Fruit fly (Drosophila melanogaster) whole organism, embryonic: ENCODE data around the gene vib.

Experiments
- ATbp ChIP-seq: fragments of 200-800 bp; sonication (Bioruptor generic); optimal IDR thresholded peaks from 2 replicates; lab custom pipeline; 2017; ENCODE audit warnings: missing biosample characterization, mild to moderate bottlenecking, missing genetic modification characterization, missing genetic modification reagents
- Asciz ChIP-seq: fragments of 200-800 bp; sonication (Bioruptor generic); optimal IDR thresholded peaks from 2 replicates; lab custom pipeline; 2017; ENCODE audit warnings: missing biosample characterization, mild to moderate bottlenecking, missing genetic modification characterization, missing genetic modification reagents
- C15 ChIP-seq: fragments of 200-800 bp; sonication (Bioruptor generic); IDR thresholded peaks from 3 replicates; pipeline ENCODE4 v1.3.6; 2022; ENCODE audit warnings: missing biosample characterization, missing genetic modification characterization
- CG11093 ChIP-seq: fragments of 200-800 bp; sonication (Bioruptor generic); IDR thresholded peaks from 3 replicates; pipeline ENCODE4 v1.3.6; 2022; ENCODE audit warnings: missing biosample characterization, missing genetic modification characterization
- CG11696 ChIP-seq: fragments of 200-800 bp; sonication (Bioruptor generic); IDR thresholded peaks from 2 replicates; pipeline ENCODE4 v1.3.6; 2022; ENCODE audit warnings: missing biosample characterization, missing genetic modification characterization
- CG12391 ChIP-seq: fragments of 200-800 bp; sonication (Bioruptor generic); optimal IDR thresholded peaks from 3 replicates; lab custom pipeline; 2018; ENCODE audit warnings: missing biosample characterization, mild to moderate bottlenecking, missing genetic modification characterization, moderate library complexity
- CG12769 ChIP-seq: fragments of 200-800 bp; sonication (Bioruptor generic); optimal IDR thresholded peaks from 2 replicates; lab custom pipeline; 2019; ENCODE audit warnings: missing biosample characterization, mild to moderate bottlenecking, missing genetic modification characterization, moderate library complexity
- CG13287 ChIP-seq: fragments of 200-800 bp; sonication (Bioruptor generic); IDR thresholded peaks from 2 replicates; pipeline ENCODE4 v1.3.6; 2022; ENCODE audit warnings: missing biosample characterization, missing genetic modification characterization; ENCODE audit not compliant: partially characterized antibody
- CG15269 ChIP-seq: fragments of 200-800 bp; sonication (Bioruptor generic); optimal IDR thresholded peaks from 2 replicates; lab custom pipeline; 2018; ENCODE audit warnings: missing biosample characterization, mild to moderate bottlenecking, missing genetic modification characterization, moderate library complexity
- CG15479 ChIP-seq: fragments of 200-800 bp; sonication (Bioruptor generic); optimal IDR thresholded peaks from 3 replicates; lab custom pipeline; 2019; ENCODE audit warnings: missing biosample characterization, mild to moderate bottlenecking, missing genetic modification characterization, moderate library complexity
- CG15696 ChIP-seq: fragments of 200-800 bp; sonication (Bioruptor generic); optimal IDR thresholded peaks from 2 replicates; lab custom pipeline; 2019; ENCODE audit warnings: missing biosample characterization, mild to moderate bottlenecking, missing genetic modification characterization, moderate library complexity
- CG17568 ChIP-seq: fragments of 200-800 bp; sonication (Bioruptor generic); optimal IDR thresholded peaks from 2 replicates; lab custom pipeline; 2018; ENCODE audit warnings: missing biosample characterization, mild to moderate bottlenecking, missing genetic modification characterization, moderate library complexity
- CG18011 ChIP-seq: fragments of 200-800 bp; sonication (Bioruptor generic); optimal IDR thresholded peaks from 2 replicates; lab custom pipeline; 2017; ENCODE audit warnings: missing biosample characterization, missing genetic modification characterization, mild to moderate bottlenecking, moderate library complexity, missing genotype
- CG18599 ChIP-seq: fragments of 200-800 bp; sonication (Bioruptor generic); optimal IDR thresholded peaks from 3 replicates; lab custom pipeline; 2017; ENCODE audit warnings: missing biosample characterization, missing genetic modification characterization, mild to moderate bottlenecking, moderate library complexity, missing genetic modification reagents
- CG2199 ChIP-seq: fragments of 200-800 bp; sonication (Bioruptor generic); IDR thresholded peaks from 3 replicates; pipeline ENCODE4 v1.3.6; 2022; ENCODE audit warnings: missing biosample characterization, missing genetic modification characterization
- CG32772 ChIP-seq: fragments of 200-800 bp; sonication (Bioruptor generic); IDR thresholded peaks from 2 replicates; pipeline ENCODE4 v1.3.6; 2022; ENCODE audit warnings: missing biosample characterization, missing genetic modification characterization
- CG34422 ChIP-seq: fragments of 200-800 bp; sonication (Bioruptor generic); IDR thresholded peaks from 3 replicates; pipeline ENCODE4 v1.3.6; 2022; ENCODE audit warnings: missing biosample characterization, missing genetic modification characterization
- CG4707 ChIP-seq: fragments of 200-800 bp; sonication (Bioruptor generic); optimal IDR thresholded peaks from 2 replicates; lab custom pipeline; 2018; ENCODE audit warnings: missing biosample characterization, mild to moderate bottlenecking, missing genetic modification characterization, moderate library complexity
- CG6254 ChIP-seq: fragments of 200-800 bp; sonication (Bioruptor generic); optimal IDR thresholded peaks from 3 replicates; lab custom pipeline; 2017; ENCODE audit warnings: mild to moderate bottlenecking, missing biosample characterization, missing genetic modification reagents, missing genetic modification characterization
- CG7786 ChIP-seq: fragments of 200-800 bp; sonication (Bioruptor generic); optimal IDR thresholded peaks from 2 replicates; lab custom pipeline; 2016; ENCODE audit warnings: missing biosample characterization, missing genetic modification characterization
- Fer3 ChIP-seq: fragments of 200-800 bp; sonication (Bioruptor generic); optimal IDR thresholded peaks from 2 replicates; lab custom pipeline; 2018; ENCODE audit warnings: missing biosample characterization, mild to moderate bottlenecking, missing genetic modification characterization, moderate library complexity
- H2.0 ChIP-seq: fragments of 200-800 bp; sonication (Bioruptor generic); IDR thresholded peaks from 2 replicates; pipeline ENCODE4 v1.3.6; 2022; ENCODE audit warnings: missing biosample characterization, missing genetic modification characterization
- Nf-YB ChIP-seq: fragments of 200-800 bp; sonication (Bioruptor generic); optimal IDR thresholded peaks from 3 replicates; lab custom pipeline; 2019; ENCODE audit warnings: missing biosample characterization, mild to moderate bottlenecking, missing genetic modification characterization, moderate library complexity
- Spps ChIP-seq: fragments of 200-800 bp; sonication (Bioruptor generic); optimal IDR thresholded peaks from 2 replicates; lab custom pipeline; 2018; ENCODE audit warnings: missing biosample characterization, mild to moderate bottlenecking, missing genetic modification characterization
- TFAM ChIP-seq: fragments of 200-800 bp; sonication (Bioruptor generic); optimal IDR thresholded peaks from 2 replicates; lab custom pipeline; 2017; ENCODE audit warnings: missing biosample characterization, missing genetic modification characterization, inconsistent platforms
- ac ChIP-seq: fragments of 200-800 bp; sonication (Bioruptor generic); optimal IDR thresholded peaks from 3 replicates; lab custom pipeline; 2017; ENCODE audit warnings: missing biosample characterization, mild to moderate bottlenecking, missing genetic modification characterization
- al ChIP-seq: fragments of 200-800 bp; sonication (Bioruptor generic); IDR thresholded peaks from 2 replicates; pipeline ENCODE4 v1.3.6; 2022; ENCODE audit warnings: missing biosample characterization, missing genetic modification characterization
- ash1 ChIP-seq: fragments of 200-800 bp; sonication (Bioruptor generic); optimal IDR thresholded peaks from 2 replicates; lab custom pipeline; 2018; ENCODE audit warnings: missing biosample characterization, mild to moderate bottlenecking, missing genetic modification characterization
- dan ChIP-seq: fragments of 200-800 bp; sonication (Bioruptor generic); IDR thresholded peaks from 2 replicates; pipeline ENCODE4 v1.3.6; 2022; ENCODE audit warnings: missing biosample characterization, missing genetic modification characterization
- dmrt11E ChIP-seq: fragments of 200-800 bp; sonication (Bioruptor generic); optimal IDR thresholded peaks from 3 replicates; lab custom pipeline; 2018; ENCODE audit warnings: missing biosample characterization, mild to moderate bottlenecking, missing genetic modification characterization, moderate library complexity
- fd102C ChIP-seq: fragments of 200-800 bp; sonication (Bioruptor generic); optimal IDR thresholded peaks from 2 replicates; lab custom pipeline; 2018; ENCODE audit warnings: missing biosample characterization, mild to moderate bottlenecking, missing genetic modification characterization, moderate library complexity
- gce ChIP-seq: fragments of 200-800 bp; sonication (Bioruptor generic); IDR thresholded peaks from 3 replicates; pipeline ENCODE4 v1.3.6; 2022; ENCODE audit warnings: missing biosample characterization, missing genetic modification characterization
- hbn ChIP-seq: fragments of 200-800 bp; sonication (Bioruptor generic); IDR thresholded peaks from 2 replicates; pipeline ENCODE4 v1.3.6; 2022; ENCODE audit warnings: missing biosample characterization, missing genetic modification characterization; ENCODE audit not compliant: partially characterized antibody
- kah ChIP-seq: fragments of 200-800 bp; sonication (Bioruptor generic); optimal IDR thresholded peaks from 2 replicates; lab custom pipeline; 2018; ENCODE audit warnings: missing biosample characterization, mild to moderate bottlenecking, missing genetic modification characterization
- lilli ChIP-seq: fragments of 200-800 bp; sonication (Bioruptor generic); optimal IDR thresholded peaks from 3 replicates; lab custom pipeline; 2016; ENCODE audit warnings: missing biosample characterization, missing genetic modification characterization
- mirr ChIP-seq: fragments of 200-800 bp; sonication (Bioruptor generic); optimal IDR thresholded peaks from 3 replicates; lab custom pipeline; 2018; ENCODE audit warnings: missing biosample characterization, mild to moderate bottlenecking, missing genetic modification characterization
- otp ChIP-seq: fragments of 200-800 bp; sonication (Bioruptor generic); IDR thresholded peaks from 3 replicates; pipeline ENCODE4, ENCODE4 v1.3.6; 2022; ENCODE audit warnings: missing biosample characterization, missing genetic modification characterization
- pan ChIP-seq, 4 experiments: fragments of >200 bp in 3 of 4; fragments of 200-800 bp in 1 of 4; sonication (Bioruptor generic) in 1 of 4; optimal IDR thresholded peaks in 3 of 4; IDR thresholded peaks in 1 of 4; 2 replicates each; pipeline versions ENCODE4 v1.3.6 to Lab custom; 2017 to 2022; ENCODE audit warnings: missing biosample characterization in 2 of 4, missing genetic modification characterization in 2 of 4, mixed read lengths in 1 of 4
- pros ChIP-seq: fragments of 200-800 bp; sonication (Bioruptor generic); optimal IDR thresholded peaks from 3 replicates; lab custom pipeline; 2019; ENCODE audit warnings: missing biosample characterization, mild to moderate bottlenecking, missing genetic modification characterization, moderate library complexity
- pzg ChIP-seq: fragments of 200-800 bp; sonication (Bioruptor generic); optimal IDR thresholded peaks from 3 replicates; lab custom pipeline; 2018; ENCODE audit warnings: missing biosample characterization, mild to moderate bottlenecking, missing genetic modification characterization, moderate library complexity
- ranshi ChIP-seq: fragments of 200-800 bp; sonication (Bioruptor generic); IDR thresholded peaks from 2 replicates; pipeline ENCODE4 v1.3.6; 2022; ENCODE audit warnings: missing biosample characterization, missing genetic modification characterization
- repo ChIP-seq: fragments of 200-800 bp; sonication (Bioruptor generic); optimal IDR thresholded peaks from 2 replicates; lab custom pipeline; 2016; ENCODE audit warnings: missing biosample characterization, missing genetic modification characterization
- scrt ChIP-seq: fragments of 200-800 bp; sonication (Bioruptor generic); optimal IDR thresholded peaks from 2 replicates; lab custom pipeline; 2018; ENCODE audit warnings: missing biosample characterization, mild to moderate bottlenecking, missing genetic modification characterization, moderate library complexity
- sens ChIP-seq: fragments of 200-800 bp; sonication (Bioruptor generic); peaks from one replicate; lab custom pipeline; 2016; ENCODE audit warnings: missing biosample characterization, missing genetic modification characterization
- sob ChIP-seq: fragments of 200-800 bp; sonication (Bioruptor generic); IDR thresholded peaks from 2 replicates; pipeline ENCODE4 v1.3.6; 2022; ENCODE audit warnings: missing biosample characterization, missing genetic modification characterization
- tgo ChIP-seq: fragments of 200-800 bp; sonication (Bioruptor generic); IDR thresholded peaks from 3 replicates; pipeline ENCODE4 v1.3.6; 2022; ENCODE audit warnings: missing biosample characterization, missing genetic modification characterization
- toy ChIP-seq: fragments of 200-800 bp; sonication (Bioruptor generic); IDR thresholded peaks from 2 replicates; pipeline ENCODE4 v1.3.6; 2022; ENCODE audit warnings: missing biosample characterization, missing genetic modification characterization
- yki ChIP-seq: fragments of >200 bp; optimal IDR thresholded peaks from 3 replicates; lab custom pipeline; 2018

The vib gene

dm6 chr3R:19248036-19248435 is 21.6 kb upstream of the vib start, which contains the start of gene CG5217:
Gene CG5217, minus strand, starts transcription at chr3R:19248136.
- TF ChIP-seq kah (GFP tag; lab: Kevin White, UChicago): no peak

DNA sequence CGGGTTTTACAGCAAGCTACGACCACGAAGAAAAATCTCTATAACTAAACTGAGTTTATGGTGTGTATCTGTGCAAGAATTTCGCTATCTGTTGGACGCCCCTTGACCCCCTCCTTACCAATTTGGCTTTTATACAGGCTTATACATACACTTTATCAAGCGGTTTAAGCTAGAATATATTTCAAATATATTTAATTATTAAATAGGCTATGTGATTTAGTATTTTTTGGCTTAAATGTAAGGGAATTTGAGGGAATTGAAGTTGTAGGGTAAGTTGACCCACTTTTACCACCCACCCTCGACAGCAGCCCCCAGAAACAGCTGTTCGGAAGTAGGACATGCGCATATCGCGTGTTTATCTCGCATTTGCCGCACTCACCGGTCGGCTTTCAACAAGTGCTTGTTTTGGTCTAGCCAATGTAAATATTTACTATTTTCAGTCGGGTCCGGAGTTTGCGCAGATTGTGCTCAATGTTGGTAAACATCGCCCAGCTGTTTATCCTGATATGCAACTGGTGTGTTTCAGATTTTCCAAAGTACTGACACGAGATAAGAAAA is 19.7 kb upstream of the vib start, which contains the start of gene unc79:
unc79 (minus strand) TSS at position 51 of the 558 bp plus-strand sequence.
- TF ChIP-seq CG4707 (GFP tag; lab: Kevin White, UChicago) (no peak), tgo (GFP tag; lab: Robert Waterston, UW) (no peak), CG15269 (tag; lab: Kevin White, UChicago) (no peak), Nf-YB (GFP tag; lab: Kevin White, UChicago) (no peak), sob (GFP tag; lab: Robert Waterston, UW) (no peak), Fer3 (tag; lab: Kevin White, UChicago) (no peak), gce (GFP tag; lab: Robert Waterston, UW) (no peak), CG34422 (GFP tag; lab: Robert Waterston, UW) (peak; percentile 51; the same call in 1 of the 3 replicates), repo (GFP tag; lab: Kevin White, UChicago) (no peak), al (no peak), ranshi (GFP tag; lab: Robert Waterston, UW) (no peak), otp (GFP tag; lab: Robert Waterston, UW) (no peak), CG18599 (GFP tag; lab: Kevin White, UChicago) (no peak), CG12391 (tag; lab: Kevin White, UChicago) (no peak), H2.0 (no peak), CG18011 (GFP tag; lab: Kevin White, UChicago) (no peak), CG13287 (GFP tag; lab: Robert Waterston, UW) (peak; percentile 18; the same call in 1 of the 2 replicates), CG32772 (no peak), hbn (GFP tag; lab: Robert Waterston, UW) (no peak), CG7786 (GFP tag; lab: Kevin White, UChicago) (no peak), CG11093 (GFP tag; lab: Robert Waterston, UW) (no peak), toy (GFP tag; lab: Robert Waterston, UW) (no peak), CG6254 (no peak), Asciz (no peak), ATbp (GFP tag; lab: Kevin White, UChicago) (no peak), dmrt11E (tag; lab: Kevin White, UChicago) (no peak), sens (GFP tag; lab: Kevin White, UChicago) (peak; percentile 20), mirr (no peak), pan (optimal IDR thresholded peaks at IDR 0.05; lab: Kevin White, UChicago) (no peak), pan (GFP tag; optimal IDR thresholded peaks at IDR 0.05 in 1 of 2, IDR thresholded peaks at IDR 0.05 in 1 of 2) (no peak), dan (GFP tag; lab: Robert Waterston, UW) (no peak), CG11696 (GFP tag; lab: Robert Waterston, UW) (no peak), C15 (no peak), TFAM (GFP tag; lab: Kevin White, UChicago) (no peak), ash1 (GFP tag; lab: Kevin White, UChicago) (no peak), Spps (tag; lab: Kevin White, UChicago) (no peak), CG12769 (tag; lab: Kevin White, UChicago) (no peak), yki (lab: Kevin White, UChicago) (no peak), ac (GFP tag; lab: Kevin White, UChicago) (peak; percentile 28), pzg (GFP tag; lab: Kevin White, UChicago) (no peak), lilli (GFP tag; lab: Kevin White, UChicago) (no peak), CG2199 (GFP tag; lab: Robert Waterston, UW) (no peak), CG17568 (GFP tag; lab: Kevin White, UChicago) (no peak), CG15479 (GFP tag; lab: Kevin White, UChicago) (peak; percentile 57), pros (GFP tag; lab: Kevin White, UChicago) (no peak), CG15696 (tag; lab: Kevin White, UChicago) (peak; percentile 54), fd102C (GFP tag; lab: Kevin White, UChicago) (peak; percentile 70), scrt (GFP tag; lab: Kevin White, UChicago) (peak; percentile 100)
